Worm (Caenorhabditis elegans): ENCODE measurements around the gene str-39.

str-39 gene

DNA sequence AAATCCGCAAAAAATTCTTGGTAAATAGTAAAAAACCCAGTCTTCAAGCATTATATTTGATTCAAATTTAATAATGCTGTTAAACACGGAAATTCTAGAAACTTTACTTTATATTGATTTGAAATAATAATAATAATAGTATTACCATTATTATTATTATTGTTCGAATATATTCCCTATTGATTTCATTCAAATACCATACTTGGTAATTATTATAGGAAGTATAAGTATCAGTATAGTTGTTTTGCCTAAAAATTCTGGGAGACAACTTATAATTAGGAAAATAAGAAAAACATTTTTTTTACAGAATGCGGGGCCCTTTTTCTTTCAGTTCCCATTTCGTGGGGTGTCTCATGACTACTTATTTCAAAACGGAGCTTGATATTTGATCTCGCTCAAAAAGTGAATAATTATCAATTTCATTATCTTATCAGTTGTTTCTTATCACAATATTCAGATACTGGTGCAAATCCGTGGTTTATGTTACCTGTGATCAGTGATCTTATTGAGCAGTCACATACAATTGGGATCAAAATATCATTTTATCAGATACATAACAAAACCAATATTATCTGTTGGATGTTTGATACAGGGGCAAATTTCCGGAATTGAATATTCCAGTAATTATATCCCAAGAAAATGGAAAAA is 31.3 kb downstream of the str-39 start, which contains the start of gene srj-49:
TSS of gene srj-49 (minus strand) at position 51 of the 648 bp plus-strand sequence.
- TF ChIP-seq ceh-83 (GFP tag; optimal IDR thresholded peaks at IDR 0.05) (no peak), drap-1 (GFP tag; optimal IDR thresholded peaks at IDR 0.05) (no peak), mab-5 (tag; optimal IDR thresholded peaks at IDR 0.05) (no peak), pha-4 (tag; optimal IDR thresholded peaks at IDR 0.05) (no peak), nhr-237 (tag; optimal IDR thresholded peaks at IDR 0.05) (no peak), elt-1 (tag; optimal IDR thresholded peaks at IDR 0.05; ENCODE audit: borderline replicate concordance, insufficient read depth) (no peak), blmp-1 (tag; optimal IDR thresholded peaks at IDR 0.05) (no peak), ces-1 (GFP tag; optimal IDR thresholded peaks at IDR 0.05) (no peak), nhr-2 (tag; optimal IDR thresholded peaks at IDR 0.05) (no peak)

DNA sequence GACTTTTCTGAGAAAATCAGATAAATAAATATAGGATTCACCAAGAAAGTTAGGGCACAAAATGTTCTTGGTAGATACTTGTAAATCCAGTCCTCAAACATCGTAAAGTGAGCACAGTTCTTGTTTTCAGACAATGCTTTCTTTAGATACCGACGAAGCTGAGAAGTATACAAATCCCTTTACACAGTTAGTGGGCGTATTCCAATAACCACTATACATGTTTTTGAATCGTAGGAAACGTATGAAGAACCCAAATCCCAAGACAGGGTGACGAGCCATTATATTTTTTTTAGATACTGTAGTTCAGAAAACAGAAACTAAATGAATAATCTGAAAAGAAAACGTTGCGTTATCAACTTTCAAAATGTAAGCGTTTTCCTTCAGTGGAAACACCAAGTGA is 33.9 kb downstream of the str-39 start, which contains the start of gene srj-44:
TSS of gene srj-44 (minus strand) at position 101 of the 400 bp plus-strand sequence.
- TF ChIP-seq nhr-2 (tag; optimal IDR thresholded peaks at IDR 0.05): no peak
- no peak for TF ChIP-seq lin-13 (tag; optimal IDR thresholded peaks at IDR 0.05)
- TF ChIP-seq tbx-8 (GFP tag; optimal IDR thresholded peaks at IDR 0.05): no peak
- TF ChIP-seq ztf-11 (tag; optimal IDR thresholded peaks at IDR 0.05): no peak
- TF ChIP-seq ceh-43 (GFP tag; optimal IDR thresholded peaks at IDR 0.05): no peak
- no peak for TF ChIP-seq mep-1 (tag; optimal IDR thresholded peaks at IDR 0.05)
- TF ChIP-seq hlh-1 (tag; optimal IDR thresholded peaks at IDR 0.05): no peak
- TF ChIP-seq mls-2 (tag; optimal IDR thresholded peaks at IDR 0.05): no peak
- TF ChIP-seq blmp-1 (tag; optimal IDR thresholded peaks at IDR 0.05): no peak
- no peak for TF ChIP-seq elt-3 (tag; optimal IDR thresholded peaks at IDR 0.05)
- no peak for TF ChIP-seq zip-8 (tag; optimal IDR thresholded peaks at IDR 0.05)
- TF ChIP-seq mab-5 (tag; optimal IDR thresholded peaks at IDR 0.05): no peak

DNA sequence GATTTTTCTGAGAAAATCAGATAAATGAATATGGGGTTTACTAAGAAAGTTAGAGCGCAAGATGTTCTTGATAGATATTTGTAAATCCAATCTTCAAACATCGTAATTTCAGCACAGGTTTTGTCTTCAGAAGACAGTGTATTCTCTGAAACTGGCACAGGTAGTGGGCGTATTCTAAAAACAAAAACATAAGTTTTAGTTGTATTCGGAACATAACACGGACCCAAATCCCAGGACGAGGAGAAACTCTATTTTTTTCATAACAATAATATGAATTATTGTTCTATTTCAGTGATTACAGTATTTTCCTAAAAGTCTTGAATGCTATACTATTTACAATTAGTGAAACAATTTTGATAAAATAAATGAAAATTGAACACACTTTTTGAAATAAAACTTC is 43.2 kb downstream of the str-39 start, which contains the start of gene srj-45:
TSS of gene srj-45 (minus strand) at position 101 of the 400 bp plus-strand sequence.
- TF ChIP-seq flh-1 (GFP tag; optimal IDR thresholded peaks at IDR 0.05) (no peak), ceh-39 (tag; optimal IDR thresholded peaks at IDR 0.05) (no peak), drap-1 (GFP tag; optimal IDR thresholded peaks at IDR 0.05) (no peak), tbx-8 (GFP tag; optimal IDR thresholded peaks at IDR 0.05) (no peak), hlh-1 (tag; optimal IDR thresholded peaks at IDR 0.05) (no peak), elt-1 (tag; optimal IDR thresholded peaks at IDR 0.05; ENCODE audit: borderline replicate concordance, insufficient read depth) (no peak), bed-3 (GFP tag; optimal IDR thresholded peaks at IDR 0.05) (no peak), sptf-1 (tag; optimal IDR thresholded peaks at IDR 0.05) (no peak), blmp-1 (tag; optimal IDR thresholded peaks at IDR 0.05) (no peak), unc-39 (tag; optimal IDR thresholded peaks at IDR 0.05) (no peak), lin-32 (GFP tag; optimal IDR thresholded peaks at IDR 0.05) (no peak), lsy-2 (tag; optimal IDR thresholded peaks at IDR 0.05) (no peak), mab-5 (tag; optimal IDR thresholded peaks at IDR 0.05) (no peak), pha-4 (tag; optimal IDR thresholded peaks at IDR 0.05) (no peak), mls-2 (tag; optimal IDR thresholded peaks at IDR 0.05) (no peak), ceh-43 (GFP tag; optimal IDR thresholded peaks at IDR 0.05) (no peak), unc-62 (GFP tag; optimal IDR thresholded peaks at IDR 0.05) (no peak)

DNA sequence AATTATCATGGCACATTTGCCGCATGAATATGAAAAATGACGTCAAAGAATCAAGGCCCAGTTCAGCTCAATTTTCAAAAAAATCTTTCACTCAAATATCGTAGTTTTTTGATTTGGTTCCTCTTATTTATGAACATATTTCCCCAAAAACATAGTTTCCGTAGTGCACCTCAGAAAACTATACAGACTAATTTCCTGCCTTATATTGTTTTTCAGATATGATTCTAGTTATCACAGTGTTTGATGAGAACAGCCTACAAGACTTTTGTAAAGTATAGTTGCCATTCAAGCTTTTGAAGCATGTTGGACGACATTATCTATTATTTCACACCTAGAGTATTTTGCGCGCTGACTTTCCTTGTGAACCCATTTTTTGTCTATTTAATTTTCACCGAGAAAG is 47.0 kb downstream of the str-39 start, which contains the start of gene srj-50:
TSS of gene srj-50 (plus strand) at position 301 of the 400 bp plus-strand sequence.
- TF ChIP-seq lin-13 (tag; optimal IDR thresholded peaks at IDR 0.05): no peak
- TF ChIP-seq mep-1 (tag; optimal IDR thresholded peaks at IDR 0.05): no peak
- TF ChIP-seq mab-5 (tag; optimal IDR thresholded peaks at IDR 0.05): no peak
- no peak for TF ChIP-seq bed-3 (GFP tag; optimal IDR thresholded peaks at IDR 0.05)
- TF ChIP-seq nhr-12 (tag; optimal IDR thresholded peaks at IDR 0.05): no peak
- no peak for TF ChIP-seq hlh-1 (tag; optimal IDR thresholded peaks at IDR 0.05)
- TF ChIP-seq ces-1 (GFP tag; optimal IDR thresholded peaks at IDR 0.05): no peak
- TF ChIP-seq ceh-39 (tag; optimal IDR thresholded peaks at IDR 0.05): no peak
- no peak for TF ChIP-seq nhr-237 (tag; optimal IDR thresholded peaks at IDR 0.05)
- no peak for TF ChIP-seq cnd-1 (tag; optimal IDR thresholded peaks at IDR 0.05)
- no peak for TF ChIP-seq flh-1 (GFP tag; optimal IDR thresholded peaks at IDR 0.05)
- no peak for TF ChIP-seq ham-2 (GFP tag; optimal IDR thresholded peaks at IDR 0.05)
- TF ChIP-seq unc-39 (tag; optimal IDR thresholded peaks at IDR 0.05): no peak
- no peak for TF ChIP-seq sem-2 (GFP tag; optimal IDR thresholded peaks at IDR 0.05)

DNA sequence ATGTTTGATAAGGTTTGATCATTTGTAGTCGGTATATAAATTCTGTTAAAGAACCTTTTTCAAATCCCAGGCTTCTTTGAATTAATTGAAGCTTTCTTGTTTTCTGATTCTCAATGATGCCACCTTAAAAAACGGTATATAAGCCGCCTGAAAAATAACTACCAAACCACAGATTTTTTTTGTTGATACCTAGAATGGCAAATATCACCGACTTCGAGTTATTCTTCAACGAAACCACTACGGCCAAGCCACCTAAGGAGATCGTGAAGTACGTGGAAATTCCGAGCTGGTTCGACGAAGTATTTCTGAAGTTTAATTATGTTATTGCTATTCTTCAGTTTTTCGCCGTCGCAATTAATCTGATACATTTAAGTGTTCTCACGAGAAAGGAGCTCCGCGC is 48.9 kb downstream of the str-39 start, which contains the start of gene srw-2:
TSS of gene srw-2 (plus strand) at position 62 of the 400 bp plus-strand sequence.
- TF ChIP-seq unc-120 (tag; optimal IDR thresholded peaks at IDR 0.05; ENCODE audit: poor library complexity, severe bottlenecking) (no peak), elt-1 (tag; optimal IDR thresholded peaks at IDR 0.05; ENCODE audit: borderline replicate concordance, insufficient read depth) (no peak), zip-8 (tag; optimal IDR thresholded peaks at IDR 0.05) (no peak), nhr-76 (tag; optimal IDR thresholded peaks at IDR 0.05) (no peak), tbx-8 (GFP tag; optimal IDR thresholded peaks at IDR 0.05) (no peak), drap-1 (GFP tag; optimal IDR thresholded peaks at IDR 0.05) (no peak), lsy-2 (tag; optimal IDR thresholded peaks at IDR 0.05) (no peak), snpc-4 (tag; optimal IDR thresholded peaks at IDR 0.05) (no peak), unc-39 (tag; optimal IDR thresholded peaks at IDR 0.05) (no peak), mep-1 (tag; optimal IDR thresholded peaks at IDR 0.05) (no peak), M03D4.4 (tag; optimal IDR thresholded peaks at IDR 0.05) (no peak), nhr-28 (tag; optimal IDR thresholded peaks at IDR 0.05) (no peak), unc-62 (GFP tag; optimal IDR thresholded peaks at IDR 0.05) (no peak), bed-3 (GFP tag; optimal IDR thresholded peaks at IDR 0.05) (no peak), elt-3 (tag; optimal IDR thresholded peaks at IDR 0.05) (no peak), ces-1 (GFP tag; optimal IDR thresholded peaks at IDR 0.05) (no peak), pha-4 (tag; optimal IDR thresholded peaks at IDR 0.05) (no peak), flh-1 (GFP tag; optimal IDR thresholded peaks at IDR 0.05) (no peak), sptf-1 (tag; optimal IDR thresholded peaks at IDR 0.05) (no peak)

Data from whole organism, mixed stage, embryonic.